Fruit fly (Drosophila melanogaster) Kc167 (cell line): ENCODE data around the gene CG33490.

Experiments used
- Myc ChIP-seq: fragments of >200 bp; optimal IDR thresholded peaks from 2 replicates; lab custom pipeline; 2017; ENCODE audit warnings: missing external identifiers
- Sin3A ChIP-seq: fragments of >200 bp; optimal IDR thresholded peaks from 2 replicates; lab custom pipeline; 2018; ENCODE audit warnings: missing external identifiers
- h ChIP-seq: fragments of >200 bp; optimal IDR thresholded peaks from 3 replicates; lab custom pipeline; 2018; ENCODE audit warnings: missing external identifiers
- insv ChIP-seq: fragments of >200 bp; optimal IDR thresholded peaks from 3 replicates; lab custom pipeline; 2018; ENCODE audit warnings: missing external identifiers
- psq ChIP-seq: fragments of >200 bp; optimal IDR thresholded peaks from 2 replicates; lab custom pipeline; 2017; ENCODE audit warnings: missing external identifiers
- ttk ChIP-seq: sonication (Bioruptor generic); optimal IDR thresholded peaks from 2 replicates; lab custom pipeline; 2017; ENCODE audit warnings: missing external identifiers

DNA sequence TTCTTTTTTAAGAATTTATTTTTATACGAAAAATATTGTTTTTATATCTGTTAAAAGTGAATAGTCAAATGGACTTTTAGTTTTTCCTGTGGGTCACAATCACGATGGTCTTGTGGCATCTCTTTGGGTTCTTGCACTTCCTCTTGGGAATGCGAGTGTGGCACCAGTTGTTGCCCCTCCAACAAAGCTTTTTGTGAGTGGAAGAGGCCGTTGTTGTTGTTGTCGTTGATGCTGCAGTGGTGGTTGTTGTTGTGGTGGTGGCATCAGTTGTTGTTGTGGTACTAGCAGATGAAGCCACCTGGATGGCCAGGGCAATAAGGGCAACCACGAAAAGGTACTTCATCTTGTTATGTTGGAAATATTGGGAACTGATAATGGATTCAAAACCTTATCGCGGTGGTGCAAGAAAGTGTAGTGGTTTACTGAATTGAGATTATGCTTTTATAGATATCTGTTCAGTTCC, 3.8 kb upstream of the CG33490 start, which contains the start of gene CG33270:
- TF ChIP-seq Myc = no peak
- no peak for TF ChIP-seq ttk (lab: Kevin White, UChicago)
- no peak for TF ChIP-seq h (lab: Kevin White, UChicago)
- no peak for TF ChIP-seq psq
- TF ChIP-seq insv (lab: Kevin White, UChicago) = no peak
- TF ChIP-seq Sin3A = no peak
